Fruit fly (Drosophila melanogaster): ENCODE data around the gene Glyp.

dm6 chr2L:2130157-2130987 is at the start of gene Glyp:
- TF ChIP-seq net (GFP tag; optimal IDR thresholded peaks at IDR 0.05) (peak; percentile 97), Eip93F (GFP tag; optimal IDR thresholded peaks at IDR 0.05) (peak; percentile 97), CG15336 (GFP tag; IDR thresholded peaks at IDR 0.05) (peak; percentile 98), CG31627 (GFP tag; optimal IDR thresholded peaks at IDR 0.05) (peak; percentile 85), Sox102F (GFP tag; optimal IDR thresholded peaks at IDR 0.05) (peak; percentile 94), CG11902 (GFP tag; optimal IDR thresholded peaks at IDR 0.05) (peak; percentile 89), CG6854 (GFP tag; optimal IDR thresholded peaks at IDR 0.05) (peak; percentile 97), CG7368 (GFP tag; optimal IDR thresholded peaks at IDR 0.05) (peak; percentile 94)
